Worm (Caenorhabditis elegans) whole organism, young adult: ENCODE measurements around the gene R08E3.1.

Experiments
- B0035.1 ChIP-seq: sonication (generic microtip); optimal IDR thresholded peaks from 2 replicates; lab custom pipeline; 2016; ENCODE audit warnings: missing genetic modification characterization, mild to moderate bottlenecking, missing compliant biosample characterization, missing genotype, missing genetic modification reagents
- B0336.3 ChIP-seq: fragments of 200-800 bp; sonication (Bioruptor generic); IDR thresholded peaks from 2 replicates; pipeline ENCODE4 v1.3.6; 2022; ENCODE audit warnings: missing genetic modification characterization, missing compliant biosample characterization
- C17E4.6 ChIP-seq: fragments of 200-800 bp; sonication (Bioruptor generic); IDR thresholded peaks from 2 replicates; pipeline ENCODE4 v1.3.6; 2022; ENCODE audit warnings: missing genetic modification reagents, missing genetic modification characterization, missing compliant biosample characterization
- D2030.7 ChIP-seq: fragments of 200-800 bp; sonication (Bioruptor generic); IDR thresholded peaks from 2 replicates; pipeline ENCODE4 v1.3.6; 2022; ENCODE audit warnings: missing genetic modification reagents, missing genetic modification characterization, missing compliant biosample characterization
- F22D6.2 ChIP-seq: sonication (generic microtip); optimal IDR thresholded peaks from 2 replicates; lab custom pipeline; 2016; ENCODE audit warnings: mild to moderate bottlenecking, missing genetic modification characterization, missing compliant biosample characterization
- F23B12.7 ChIP-seq: sonication (generic microtip); optimal IDR thresholded peaks from 2 replicates; lab custom pipeline; 2017; ENCODE audit warnings: missing genetic modification characterization, mild to moderate bottlenecking, missing compliant biosample characterization, antibody characterized with exemption, moderate library complexity; ENCODE audit not compliant: insufficient read depth
- F52B5.7 ChIP-seq: sonication (generic microtip); optimal IDR thresholded peaks from 2 replicates; lab custom pipeline; 2016; ENCODE audit warnings: mild to moderate bottlenecking, missing genetic modification characterization, missing compliant biosample characterization
- F55B11.4 ChIP-seq: sonication (generic microtip); optimal IDR thresholded peaks from 2 replicates; lab custom pipeline; 2016; ENCODE audit warnings: missing compliant biosample characterization, missing genetic modification characterization, borderline replicate concordance; ENCODE audit not compliant: insufficient read depth
- F57C9.4 ChIP-seq: sonication (generic microtip); optimal IDR thresholded peaks from 2 replicates; lab custom pipeline; 2017; ENCODE audit warnings: mild to moderate bottlenecking, missing genetic modification characterization, missing compliant biosample characterization
- K11D2.4 ChIP-seq: fragments of 200-800 bp; sonication (Bioruptor generic); IDR thresholded peaks from 2 replicates; pipeline ENCODE4 v1.3.6; 2022; ENCODE audit warnings: missing genetic modification reagents, missing genetic modification characterization, missing compliant biosample characterization
- K12H6.12 ChIP-seq: fragments of 200-800 bp; sonication (Bioruptor generic); optimal IDR thresholded peaks from 2 replicates; lab custom pipeline; 2018; ENCODE audit warnings: mild to moderate bottlenecking, missing genetic modification characterization, missing compliant biosample characterization
- Y95B8A.8 ChIP-seq: fragments of 200-800 bp; sonication (Bioruptor generic); IDR thresholded peaks from 2 replicates; pipeline ENCODE4 v1.3.6; 2022; ENCODE audit warnings: missing genetic modification reagents, missing genetic modification characterization, missing compliant biosample characterization
- akir-1 ChIP-seq: fragments of 200-800 bp; sonication (Bioruptor generic); optimal IDR thresholded peaks from 2 replicates; lab custom pipeline; 2018; ENCODE audit warnings: mild to moderate bottlenecking, missing genetic modification characterization, moderate library complexity, missing compliant biosample characterization
- ama-1 ChIP-seq, 3 experiments: fragments of 150-350 bp in 1 of 3; sonication (generic microtip) in 2 of 3; optimal IDR thresholded peaks; 2 replicates each; lab custom pipeline; 2014 to 2018; ENCODE audit warnings: missing biosample characterization in 2 of 3, missing genetic modification characterization in 2 of 3, missing genetic modification reagents in 2 of 3
- aptf-3 ChIP-seq: fragments of 200-800 bp; sonication (Bioruptor generic); IDR thresholded peaks from 2 replicates; pipeline ENCODE4 v1.3.6; 2022; ENCODE audit warnings: missing genetic modification characterization, missing compliant biosample characterization
- attf-3 ChIP-seq: fragments of 200-800 bp; sonication (Bioruptor generic); conservative IDR thresholded peaks from 2 replicates; pipeline ENCODE4 v1.3.6; 2022; ENCODE audit warnings: missing genetic modification reagents, missing genetic modification characterization, missing compliant biosample characterization
- bed-1 ChIP-seq: fragments of 200-800 bp; sonication (Bioruptor generic); IDR thresholded peaks from 2 replicates; pipeline ENCODE4 v1.3.6; 2022; ENCODE audit warnings: missing genetic modification reagents, missing genetic modification characterization, missing compliant biosample characterization
- cebp-1 ChIP-seq, 2 experiments: fragments of 200-800 bp in 1 of 2; sonication (Bioruptor generic) in 1 of 2; sonication (generic microtip) in 1 of 2; IDR thresholded peaks in 1 of 2; optimal IDR thresholded peaks in 1 of 2; 2 replicates each; pipeline versions ENCODE4 v1.3.6 to Lab custom; 2017 to 2022; ENCODE audit warnings: missing compliant biosample characterization in 2 of 2, missing genetic modification characterization in 2 of 2, mild to moderate bottlenecking in 1 of 2, missing genetic modification reagents in 1 of 2, moderate library complexity in 1 of 2
- ceh-27 ChIP-seq: fragments of 200-800 bp; sonication (Bioruptor generic); optimal IDR thresholded peaks from 2 replicates; lab custom pipeline; 2018; ENCODE audit warnings: mild to moderate bottlenecking, missing genetic modification characterization, moderate library complexity, missing compliant biosample characterization
- ceh-40 ChIP-seq: fragments of 200-800 bp; sonication (Bioruptor generic); IDR thresholded peaks from 2 replicates; pipeline ENCODE4 v1.3.6; 2022; ENCODE audit warnings: missing genetic modification characterization, missing compliant biosample characterization
- ceh-91 ChIP-seq: fragments of 200-800 bp; sonication (Bioruptor generic); IDR thresholded peaks from 2 replicates; pipeline ENCODE4 v1.3.6; 2022; ENCODE audit warnings: missing genetic modification reagents, missing genetic modification characterization, missing compliant biosample characterization
- chd-7 ChIP-seq: sonication (generic microtip); optimal IDR thresholded peaks from 2 replicates; lab custom pipeline; 2016; ENCODE audit warnings: mild to moderate bottlenecking, missing genetic modification characterization, moderate library complexity, missing compliant biosample characterization
- dpl-1 ChIP-seq: fragments of 150-350 bp; optimal IDR thresholded peaks from 2 replicates; lab custom pipeline; 2014; ENCODE audit warnings: missing biosample characterization, missing genetic modification reagents, missing genetic modification characterization
- efl-1 ChIP-seq: fragments of 150-350 bp; optimal IDR thresholded peaks from 2 replicates; lab custom pipeline; 2014; ENCODE audit warnings: missing biosample characterization, missing genetic modification reagents, missing genetic modification characterization
- egl-44 ChIP-seq: fragments of 200-800 bp; sonication (Bioruptor generic); IDR thresholded peaks from 2 replicates; pipeline ENCODE4 v1.3.6; 2022; ENCODE audit warnings: missing genetic modification reagents, missing genetic modification characterization, missing compliant biosample characterization
- hlh-12 ChIP-seq: sonication (generic microtip); optimal IDR thresholded peaks from 2 replicates; lab custom pipeline; 2016; ENCODE audit warnings: missing genetic modification characterization, missing compliant biosample characterization
- hlh-26 ChIP-seq: fragments of 200-800 bp; sonication (Bioruptor generic); conservative IDR thresholded peaks from 2 replicates; pipeline ENCODE4 v1.3.6; 2022; ENCODE audit warnings: missing genetic modification reagents, missing genetic modification characterization, missing compliant biosample characterization
- lin-40 ChIP-seq: sonication (generic microtip); optimal IDR thresholded peaks from 2 replicates; lab custom pipeline; 2016; ENCODE audit warnings: missing genetic modification characterization, mild to moderate bottlenecking, missing compliant biosample characterization, missing genotype, missing genetic modification reagents
- lsy-27 ChIP-seq: sonication (generic microtip); optimal IDR thresholded peaks from 2 replicates; lab custom pipeline; 2017; ENCODE audit warnings: missing genetic modification characterization, mild to moderate bottlenecking, missing compliant biosample characterization, antibody characterized with exemption, missing genotype, borderline replicate concordance; ENCODE audit not compliant: insufficient read depth
- mcd-1 ChIP-seq: fragments of 200-800 bp; sonication (Bioruptor generic); IDR thresholded peaks from 2 replicates; pipeline ENCODE4 v1.3.6; 2022; ENCODE audit warnings: missing genetic modification reagents, missing genetic modification characterization, missing compliant biosample characterization
- mel-28 ChIP-seq: sonication (generic microtip); optimal IDR thresholded peaks from 2 replicates; lab custom pipeline; 2016; ENCODE audit warnings: borderline replicate concordance, mild to moderate bottlenecking, missing genetic modification characterization, missing compliant biosample characterization
- nfya-2 ChIP-seq: fragments of 200-800 bp; sonication (Bioruptor generic); IDR thresholded peaks from 2 replicates; pipeline ENCODE4 v1.3.6; 2022; ENCODE audit warnings: missing genetic modification reagents, missing genetic modification characterization, missing compliant biosample characterization
- nfyb-1 ChIP-seq: fragments of 200-800 bp; sonication (Bioruptor generic); IDR thresholded peaks from 2 replicates; pipeline ENCODE4 v1.3.6; 2022; ENCODE audit warnings: missing genetic modification reagents, missing genetic modification characterization, missing compliant biosample characterization
- nhr-120 ChIP-seq: fragments of 200-800 bp; sonication (Bioruptor generic); IDR thresholded peaks from 2 replicates; pipeline ENCODE4 v1.3.6; 2022; ENCODE audit warnings: missing genetic modification characterization, missing compliant biosample characterization
- rcor-1 ChIP-seq: fragments of 200-800 bp; sonication (Bioruptor generic); IDR thresholded peaks from 2 replicates; pipeline ENCODE4 v1.3.6; 2022; ENCODE audit warnings: missing genetic modification reagents, missing genetic modification characterization, missing compliant biosample characterization
- rpc-1 ChIP-seq, 2 experiments: fragments of 150-350 bp in 1 of 2; sonication (generic microtip) in 1 of 2; optimal IDR thresholded peaks; 2 replicates each; lab custom pipeline; 2014 to 2018; ENCODE audit warnings: missing biosample characterization in 1 of 2, missing genetic modification characterization in 1 of 2, missing genetic modification reagents in 1 of 2, missing genotype in 1 of 2
- sea-2 ChIP-seq: fragments of 200-800 bp; sonication (Bioruptor generic); IDR thresholded peaks from 2 replicates; pipeline ENCODE4 v1.3.6; 2022; ENCODE audit warnings: missing genetic modification characterization, missing compliant biosample characterization
- snpc-3.4 ChIP-seq: sonication (generic microtip); optimal IDR thresholded peaks from 2 replicates; lab custom pipeline; 2017; ENCODE audit warnings: missing genetic modification characterization, mild to moderate bottlenecking, missing compliant biosample characterization, antibody characterized with exemption, moderate library complexity, missing genotype, missing genetic modification reagents
- snpc-4 ChIP-seq, 5 experiments: fragments of 150-350 bp in 1 of 5; sonication (generic microtip) in 4 of 5; optimal IDR thresholded peaks; 2 replicates each; lab custom pipeline; 2014 to 2018; ENCODE audit warnings: missing genetic modification characterization in 5 of 5, missing biosample characterization in 3 of 5, antibody characterized with exemption in 2 of 5, mild to moderate bottlenecking in 2 of 5, missing compliant biosample characterization in 2 of 5, missing genotype in 2 of 5, moderate library complexity in 2 of 5, missing genetic modification reagents in 1 of 5
- somi-1 ChIP-seq: fragments of 200-800 bp; sonication (Bioruptor generic); optimal IDR thresholded peaks from 2 replicates; lab custom pipeline; 2018; ENCODE audit warnings: mild to moderate bottlenecking, missing genetic modification characterization, missing compliant biosample characterization
- sptf-2 ChIP-seq: fragments of 200-800 bp; sonication (Bioruptor generic); optimal IDR thresholded peaks from 2 replicates; lab custom pipeline; 2018; ENCODE audit warnings: mild to moderate bottlenecking, missing genetic modification characterization, missing compliant biosample characterization
- tbx-9 ChIP-seq: sonication (generic microtip); optimal IDR thresholded peaks from 2 replicates; lab custom pipeline; 2016; ENCODE audit warnings: borderline replicate concordance, missing genetic modification characterization, inconsistent platforms, missing compliant biosample characterization
- zim-3 ChIP-seq: sonication (generic microtip); optimal IDR thresholded peaks from 2 replicates; lab custom pipeline; 2017; ENCODE audit warnings: mild to moderate bottlenecking, missing genetic modification characterization, moderate library complexity, missing compliant biosample characterization
- ztf-25 ChIP-seq: fragments of 200-800 bp; sonication (Bioruptor generic); IDR thresholded peaks from 2 replicates; pipeline ENCODE4 v1.3.6; 2022; ENCODE audit warnings: missing genetic modification reagents, missing genetic modification characterization, missing compliant biosample characterization
- ztf-26 ChIP-seq: sonication (generic microtip); optimal IDR thresholded peaks from 2 replicates; lab custom pipeline; 2017; ENCODE audit warnings: missing genetic modification characterization, missing compliant biosample characterization
- ztf-3 ChIP-seq: fragments of 200-800 bp; sonication (Bioruptor generic); optimal IDR thresholded peaks from 2 replicates; lab custom pipeline; 2018; ENCODE audit warnings: mild to moderate bottlenecking, missing genetic modification characterization, missing compliant biosample characterization

R08E3.1 gene

DNA sequence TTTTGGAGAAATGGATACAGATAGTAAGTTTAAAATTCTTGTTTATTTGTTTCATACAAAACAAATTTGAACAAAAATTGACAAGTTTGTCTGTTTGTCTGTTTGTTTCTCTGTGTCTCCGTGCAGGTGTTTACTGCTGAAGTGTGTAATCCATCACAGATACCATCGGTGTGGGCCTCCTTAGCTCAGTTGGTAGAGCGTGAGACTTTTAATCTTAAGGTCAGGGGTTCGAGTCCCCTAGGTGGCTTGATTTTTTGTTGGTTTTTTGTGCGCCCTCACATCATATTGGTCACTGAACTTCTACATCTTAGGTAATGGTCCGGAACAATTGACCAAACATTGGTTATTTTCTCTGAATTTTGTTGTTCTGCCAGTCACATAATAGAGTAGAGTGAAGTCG, 33.5 kb upstream of the R08E3.1 start (continued):
- TF ChIP-seq tbx-9 (tag; lab: Kevin White, UChicago) (no peak), ceh-91 (GFP tag; lab: Robert Waterston, UW) (no peak), D2030.7 (GFP tag; lab: Robert Waterston, UW) (peak; percentile 75), hlh-26 (GFP tag; lab: Robert Waterston, UW) (no peak), dpl-1 (GFP tag; lab: Kevin White, UChicago) (no peak), lsy-27 (tag; lab: Kevin White, UChicago) (peak; percentile 39), egl-44 (GFP tag; lab: Robert Waterston, UW) (peak; percentile 77; the same call in 1 of the 2 replicates), F52B5.7 (peak; percentile 39), ceh-40 (GFP tag; lab: Robert Waterston, UW) (peak; percentile 62; the same call in 1 of the 2 replicates), mel-28 (tag; lab: Kevin White, UChicago) (no peak), akir-1 (GFP tag; lab: Kevin White, UChicago) (no peak), attf-3 (GFP tag; lab: Robert Waterston, UW) (no peak), somi-1 (peak; percentile 31), ztf-3 (GFP tag; lab: Kevin White, UChicago) (no peak), nfya-2 (GFP tag; lab: Robert Waterston, UW) (no peak), aptf-3 (GFP tag; lab: Robert Waterston, UW) (no peak), ceh-27 (GFP tag; lab: Kevin White, UChicago) (peak; percentile 57), zim-3 (peak; percentile 66), snpc-4 (GFP tag; optimal IDR thresholded peaks at IDR 0.05; lab: Kevin White, UChicago) (peak; percentile 75), snpc-4 (tag; optimal IDR thresholded peaks at IDR 0.05; lab: Kevin White, UChicago) (peak in 3 of 4 experiments; percentile 37 to 70 (median 67)), chd-7 (tag; lab: Kevin White, UChicago) (peak; percentile 77), snpc-3.4 (tag; lab: Kevin White, UChicago) (peak; percentile 63), rcor-1 (GFP tag; lab: Robert Waterston, UW) (peak; percentile 69), ama-1 (optimal IDR thresholded peaks at IDR 0.05; lab: Kevin White, UChicago) (no peak), ama-1 (GFP tag; optimal IDR thresholded peaks at IDR 0.05; lab: Kevin White, UChicago) (peak; percentile 30 to 76), F23B12.7 (peak; percentile 77), hlh-12 (tag; lab: Kevin White, UChicago) (peak; percentile 8), sea-2 (GFP tag; lab: Robert Waterston, UW) (no peak), K12H6.12 (tag; lab: Kevin White, UChicago) (peak; percentile 20), lin-40 (tag; lab: Kevin White, UChicago) (peak; percentile 8), cebp-1 (GFP tag; IDR thresholded peaks at IDR 0.05; lab: Robert Waterston, UW) (peak; percentile 34; the same call in 1 of the 2 replicates), cebp-1 (tag; optimal IDR thresholded peaks at IDR 0.05; lab: Kevin White, UChicago) (peak; percentile 65), bed-1 (GFP tag; lab: Robert Waterston, UW) (no peak), nfyb-1 (GFP tag; lab: Robert Waterston, UW) (peak; percentile 67; the same call in 1 of the 2 replicates), efl-1 (GFP tag; lab: Kevin White, UChicago) (no peak), Y95B8A.8 (GFP tag; lab: Robert Waterston, UW) (no peak), ztf-26 (tag; lab: Kevin White, UChicago) (peak; percentile 30), F55B11.4 (no peak), C17E4.6 (GFP tag; lab: Robert Waterston, UW) (0 out of 2 replicates have a peak, but pooled peaks have one; percentile 31), mcd-1 (GFP tag; lab: Robert Waterston, UW) (no peak), F57C9.4 (tag; lab: Kevin White, UChicago) (no peak), F22D6.2 (tag; lab: Kevin White, UChicago) (no peak), ztf-25 (GFP tag; lab: Robert Waterston, UW) (peak; percentile 88), B0035.1 (tag; lab: Kevin White, UChicago) (peak; percentile 18), sptf-2 (GFP tag; lab: Kevin White, UChicago) (peak; percentile 87), K11D2.4 (GFP tag; lab: Robert Waterston, UW) (peak; percentile 45; the same call in 1 of the 2 replicates), nhr-120 (GFP tag; lab: Robert Waterston, UW) (no peak), rpc-1 (optimal IDR thresholded peaks at IDR 0.05; lab: Kevin White, UChicago) (peak; percentile 85), rpc-1 (tag; optimal IDR thresholded peaks at IDR 0.05; lab: Kevin White, UChicago) (peak; percentile 97), B0336.3 (GFP tag; lab: Robert Waterston, UW) (no peak)
